Worm (Caenorhabditis elegans) whole organism, early embryonic: ENCODE measurements around the gene str-190.

ENCODE experiments used
- F13C5.2 ChIP-seq: sonication (generic microtip); optimal IDR thresholded peaks from 2 replicates; lab custom pipeline; 2017; ENCODE audit warnings: mild to moderate bottlenecking, missing genetic modification characterization, inconsistent platforms, missing compliant biosample characterization
- ama-1 ChIP-seq: fragments of 150-350 bp; optimal IDR thresholded peaks from 2 replicates; lab custom pipeline; 2014
- ceh-36 ChIP-seq: sonication (generic microtip); optimal IDR thresholded peaks from 2 replicates; lab custom pipeline; 2016; ENCODE audit warnings: missing genetic modification characterization, inconsistent platforms, missing compliant biosample characterization
- scrt-1 ChIP-seq: fragments of 200-800 bp; sonication (Bioruptor generic); IDR thresholded peaks from 2 replicates; pipeline ENCODE4 v1.3.6; 2022; ENCODE audit warnings: missing genetic modification characterization, missing compliant biosample characterization
- tbx-37 ChIP-seq: fragments of 200-800 bp; sonication (Bioruptor generic); conservative IDR thresholded peaks from 2 replicates; pipeline ENCODE4 v1.3.6; 2022; ENCODE audit warnings: missing genetic modification reagents, missing genetic modification characterization, missing compliant biosample characterization
- tra-4 ChIP-seq: sonication (generic microtip); optimal IDR thresholded peaks from 2 replicates; lab custom pipeline; 2017; ENCODE audit warnings: missing genetic modification characterization, missing compliant biosample characterization

- TF ChIP-seq scrt-1 (GFP tag; lab: Robert Waterston, UW): no peak
- TF ChIP-seq ceh-36 (tag; lab: Kevin White, UChicago): no peak
- no peak for TF ChIP-seq tra-4 (tag; lab: Kevin White, UChicago)
- TF ChIP-seq ama-1 (lab: Kevin White, UChicago): no peak
- TF ChIP-seq tbx-37 (GFP tag; lab: Robert Waterston, UW): no peak
- TF ChIP-seq F13C5.2: no peak
Observed at ce11 chrV:7527153-7527552, 48.8 kb upstream of the str-190 start, which contains the start of gene C54F6.17.
